Fruit fly (Drosophila melanogaster): Measurements from ENCODE around the gene CG4194.

CG4194 gene

DNA sequence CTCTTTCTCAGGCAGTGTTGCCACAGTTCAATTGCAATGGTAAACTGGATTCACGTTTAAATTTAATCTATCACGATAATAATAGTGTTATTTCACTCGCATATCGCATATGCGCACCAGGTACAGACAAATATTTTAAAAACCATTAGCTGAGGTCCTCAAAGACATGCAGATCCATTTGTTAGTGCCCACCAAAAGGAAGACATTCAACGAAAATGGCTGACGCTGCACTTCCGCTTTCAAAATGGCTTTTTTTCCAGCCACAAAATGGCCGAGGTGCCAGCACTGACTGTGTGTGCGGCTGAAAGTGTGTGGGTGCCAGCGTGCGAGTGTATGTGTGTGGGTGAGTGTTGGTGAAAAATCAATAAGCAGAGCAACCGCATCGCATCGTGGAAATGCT is 7.3 kb upstream of the CG4194 start (continued):
- TF ChIP-seq maf-S (GFP tag; optimal IDR thresholded peaks at IDR 0.05) (no peak), CG5245 (GFP tag; optimal IDR thresholded peaks at IDR 0.05) (peak; percentile 20), Awh (GFP tag; IDR thresholded peaks at IDR 0.05) (no peak), dm (GFP tag; optimal IDR thresholded peaks at IDR 0.05) (no peak), twi (tag; optimal IDR thresholded peaks at IDR 0.05) (peak; percentile 27), Kr (GFP tag; optimal IDR thresholded peaks at IDR 0.05) (no peak), TFAM (GFP tag; optimal IDR thresholded peaks at IDR 0.05) (no peak), CG17802 (tag; optimal IDR thresholded peaks at IDR 0.05) (no peak), HLH54F (GFP tag; optimal IDR thresholded peaks at IDR 0.05) (no peak), CG11093 (GFP tag; IDR thresholded peaks at IDR 0.05) (no peak), CG1024 (GFP tag; IDR thresholded peaks at IDR 0.05) (no peak), lola (GFP tag; optimal IDR thresholded peaks at IDR 0.05) (peak in 1 of 3 experiments; percentile 45), CG8388 (GFP tag; optimal IDR thresholded peaks at IDR 0.05) (peak; percentile 23), CG13775 (GFP tag; optimal IDR thresholded peaks at IDR 0.05) (peak; percentile 38), CG33557 (GFP tag; optimal IDR thresholded peaks at IDR 0.05) (peak; percentile 60), CG15514 (GFP tag; optimal IDR thresholded peaks at IDR 0.05) (peak; percentile 3), Eip74EF (GFP tag; optimal IDR thresholded peaks at IDR 0.05) (peak in 1 of 2 experiments; percentile 91), CG1792 (GFP tag; optimal IDR thresholded peaks at IDR 0.05) (no peak), CG6683 (GFP tag; optimal IDR thresholded peaks at IDR 0.05) (peak; percentile 7), Deaf1 (tag; optimal IDR thresholded peaks at IDR 0.05) (peak; percentile 66), CG14710 (tag; optimal IDR thresholded peaks at IDR 0.05) (peak; percentile 55), Sry-δ (GFP tag; optimal IDR thresholded peaks at IDR 0.05) (peak; percentile 20), CG8478 (optimal IDR thresholded peaks at IDR 0.05) (no peak), sug (tag; optimal IDR thresholded peaks at IDR 0.05) (peak; percentile 50), yki (optimal IDR thresholded peaks at IDR 0.05) (no peak), psq (GFP tag; optimal IDR thresholded peaks at IDR 0.05) (no peak), Side (GFP tag; optimal IDR thresholded peaks at IDR 0.05) (no peak), CG11398 (GFP tag; optimal IDR thresholded peaks at IDR 0.05) (no peak), tap (tag; optimal IDR thresholded peaks at IDR 0.05) (peak; percentile 26), caup (GFP tag; optimal IDR thresholded peaks at IDR 0.05; ENCODE audit: severe bottlenecking) (peak; percentile 48), CG6813 (GFP tag; optimal IDR thresholded peaks at IDR 0.05) (peak; percentile 47), CG33213 (GFP tag; optimal IDR thresholded peaks at IDR 0.05) (no peak), nom (GFP tag; optimal IDR thresholded peaks at IDR 0.05) (peak; percentile 27), Scr (GFP tag; IDR thresholded peaks at IDR 0.05; ENCODE audit: partially characterized antibody) (no peak), CG13296 (GFP tag; optimal IDR thresholded peaks at IDR 0.05) (peak; percentile 43), Ssrp (tag; optimal IDR thresholded peaks at IDR 0.05) (no peak), ac (GFP tag; optimal IDR thresholded peaks at IDR 0.05) (peak; percentile 5), CG10267 (tag; optimal IDR thresholded peaks at IDR 0.05) (peak; percentile 40), CG10654 (GFP tag; optimal IDR thresholded peaks at IDR 0.05) (no peak), btn (GFP tag; optimal IDR thresholded peaks at IDR 0.05) (no peak), Hand (GFP tag; optimal IDR thresholded peaks at IDR 0.05) (no peak), sens (GFP tag) (peak; percentile 84), bsh (GFP tag; optimal IDR thresholded peaks at IDR 0.05) (peak in 1 of 2 experiments; percentile 37), az2 (GFP tag; optimal IDR thresholded peaks at IDR 0.05) (no peak), cad (GFP tag; optimal IDR thresholded peaks at IDR 0.05) (no peak), CG18011 (GFP tag; optimal IDR thresholded peaks at IDR 0.05) (no peak), pnt (GFP tag; optimal IDR thresholded peaks at IDR 0.05) (no peak), CG6854 (GFP tag; optimal IDR thresholded peaks at IDR 0.05) (peak; percentile 16), cas (GFP tag; IDR thresholded peaks at IDR 0.05) (no peak), Myb (GFP tag; optimal IDR thresholded peaks at IDR 0.05) (no peak), Bdp1 (GFP tag; optimal IDR thresholded peaks at IDR 0.05) (no peak)
